Fruit fly (Drosophila melanogaster): ENCODE results near the gene CG3176.

CG3176 gene

dm6 chrX:476230-477143, 5.2 kb upstream of the CG3176 start, which contains the start of the genes ebo and CG13373 (continued):
- peak; percentile 63 for TF ChIP-seq unc-4 (GFP tag; IDR thresholded peaks at IDR 0.05; ENCODE audit: partially characterized antibody)
- peak; percentile 17 for TF ChIP-seq CG13296 (GFP tag; optimal IDR thresholded peaks at IDR 0.05)
- 0 out of 2 replicates have a peak, but pooled peaks have one; percentile 22 for TF ChIP-seq onecut (GFP tag; IDR thresholded peaks at IDR 0.05)
- TF ChIP-seq ase (GFP tag; IDR thresholded peaks at IDR 0.05): peak; percentile 78
- 0 out of 2 replicates have a peak, but pooled peaks have one; percentile 43 for TF ChIP-seq sob (GFP tag; IDR thresholded peaks at IDR 0.05)
- peak; percentile 30; the same call in 1 of the 2 replicates for TF ChIP-seq Xrp1 (GFP tag; IDR thresholded peaks at IDR 0.05)
- no peak for TF ChIP-seq luna (GFP tag; optimal IDR thresholded peaks at IDR 0.05)
- 0 out of 3 replicates have a peak, but pooled peaks have one; percentile 36 for TF ChIP-seq HLH4C (GFP tag; IDR thresholded peaks at IDR 0.05; ENCODE audit: partially characterized antibody)
- peak; percentile 42 for TF ChIP-seq Hr3 (GFP tag; optimal IDR thresholded peaks at IDR 0.05)
- TF ChIP-seq CG3995 (GFP tag; optimal IDR thresholded peaks at IDR 0.05): no peak
- TF ChIP-seq org-1 (GFP tag; optimal IDR thresholded peaks at IDR 0.05): no peak
- peak; percentile 4 for TF ChIP-seq ems (GFP tag; optimal IDR thresholded peaks at IDR 0.05)
- TF ChIP-seq Ets97D (GFP tag; optimal IDR thresholded peaks at IDR 0.05): peak; percentile 22
- TF ChIP-seq CG3847 (GFP tag; IDR thresholded peaks at IDR 0.05): peak; percentile 51
- peak; percentile 12 for TF ChIP-seq CG9817 (tag; optimal IDR thresholded peaks at IDR 0.05)
- TF ChIP-seq CG14860 (GFP tag; IDR thresholded peaks at IDR 0.05; ENCODE audit: partially characterized antibody): peak; percentile 19; the same call in 2 of the 3 replicates
- no peak for TF ChIP-seq ftz-f1 (GFP tag; optimal IDR thresholded peaks at IDR 0.05)
- no peak for TF ChIP-seq CG2116 (GFP tag; optimal IDR thresholded peaks at IDR 0.05)
- TF ChIP-seq ato (GFP tag; IDR thresholded peaks at IDR 0.05; ENCODE audit: partially characterized antibody): peak; percentile 16; the same call in 1 of the 2 replicates
- TF ChIP-seq Sin3A (optimal IDR thresholded peaks at IDR 0.05): no peak
- TF ChIP-seq Atf3 (GFP tag; optimal IDR thresholded peaks at IDR 0.05): no peak
- no peak for TF ChIP-seq D (optimal IDR thresholded peaks at IDR 0.05)
- TF ChIP-seq D (GFP tag; optimal IDR thresholded peaks at IDR 0.05): no peak
- peak; percentile 31 for TF ChIP-seq CG1602 (GFP tag; optimal IDR thresholded peaks at IDR 0.05)
- TF ChIP-seq sna (GFP tag; IDR thresholded peaks at IDR 0.05; ENCODE audit: partially characterized antibody): 0 out of 2 replicates have a peak, but pooled peaks have one; percentile 11
- peak; percentile 23 for TF ChIP-seq Dip3 (GFP tag; optimal IDR thresholded peaks at IDR 0.05)
- no peak for TF ChIP-seq CG9609 (GFP tag; optimal IDR thresholded peaks at IDR 0.05)
- no peak for TF ChIP-seq fd64A (GFP tag; optimal IDR thresholded peaks at IDR 0.05)
- TF ChIP-seq pita (GFP tag; optimal IDR thresholded peaks at IDR 0.05): no peak
- no peak for TF ChIP-seq Bteb2 (GFP tag; optimal IDR thresholded peaks at IDR 0.05)
- peak; percentile 36 for TF ChIP-seq zen (tag; optimal IDR thresholded peaks at IDR 0.05)
- peak; percentile 39 for TF ChIP-seq Ada2b (GFP tag; IDR thresholded peaks at IDR 0.05)
- peak; percentile 3 for TF ChIP-seq CG12659 (GFP tag; optimal IDR thresholded peaks at IDR 0.05)
- peak; percentile 54; the same call in 2 of the 3 replicates for TF ChIP-seq CG6791 (GFP tag; IDR thresholded peaks at IDR 0.05; ENCODE audit: partially characterized antibody)
- no peak for TF ChIP-seq Hr39 (optimal IDR thresholded peaks at IDR 0.05)
- peak; percentile 31; the same call in 1 of the 2 replicates for TF ChIP-seq HLH3B (GFP tag; IDR thresholded peaks at IDR 0.05)
- peak; percentile 34 for TF ChIP-seq phol (tag; optimal IDR thresholded peaks at IDR 0.05)
- no peak for TF ChIP-seq hkb (optimal IDR thresholded peaks at IDR 0.05)
- peak; percentile 45; the same call in 1 of the 2 replicates for TF ChIP-seq hkb (GFP tag; IDR thresholded peaks at IDR 0.05)
- peak; percentile 67 for TF ChIP-seq Scr (GFP tag; IDR thresholded peaks at IDR 0.05; ENCODE audit: partially characterized antibody)
- TF ChIP-seq unpg (GFP tag; optimal IDR thresholded peaks at IDR 0.05): peak; percentile 56
- peak; percentile 49 for TF ChIP-seq CG12391 (tag; optimal IDR thresholded peaks at IDR 0.05)
- peak; percentile 20 for TF ChIP-seq Oli (tag; optimal IDR thresholded peaks at IDR 0.05)
- TF ChIP-seq CG12155 (GFP tag; optimal IDR thresholded peaks at IDR 0.05): peak; percentile 3
- TF ChIP-seq Dp (GFP tag; optimal IDR thresholded peaks at IDR 0.05): peak; percentile 68
- TF ChIP-seq prd (optimal IDR thresholded peaks at IDR 0.05): no peak
- TF ChIP-seq prd (GFP tag; IDR thresholded peaks at IDR 0.05): peak; percentile 24; the same call in 2 of the 3 replicates
- TF ChIP-seq CG14050 (GFP tag; IDR thresholded peaks at IDR 0.05): peak; percentile 15; the same call in 1 of the 3 replicates
- TF ChIP-seq MBD-R2 (GFP tag; IDR thresholded peaks at IDR 0.05): peak; percentile 30; the same call in 1 of the 2 replicates

Data from whole organism, embryonic.